Worm (Caenorhabditis elegans) whole organism, early embryonic: ENCODE results near the gene T22D1.1.

Experiments used
- aly-1 ChIP-seq: sonication (generic microtip); optimal IDR thresholded peaks from 2 replicates; lab custom pipeline; 2016; ENCODE audit warnings: missing genetic modification characterization, missing compliant biosample characterization
- ama-1 ChIP-seq: fragments of 150-350 bp; optimal IDR thresholded peaks from 2 replicates; lab custom pipeline; 2014
- ceh-13 ChIP-seq: fragments of 200-800 bp; sonication (Bioruptor generic); optimal IDR thresholded peaks from 2 replicates; lab custom pipeline; 2018; ENCODE audit warnings: mild to moderate bottlenecking, missing genetic modification characterization, missing compliant biosample characterization
- ceh-36 ChIP-seq: sonication (generic microtip); optimal IDR thresholded peaks from 2 replicates; lab custom pipeline; 2016; ENCODE audit warnings: missing genetic modification characterization, inconsistent platforms, missing compliant biosample characterization
- flt-1 ChIP-seq: fragments of 200-800 bp; sonication (Bioruptor generic); IDR thresholded peaks from 2 replicates; pipeline ENCODE4 v1.3.6; 2022; ENCODE audit warnings: missing genetic modification characterization, missing compliant biosample characterization
- hmbx-1 ChIP-seq: sonication (generic microtip); optimal IDR thresholded peaks from 2 replicates; lab custom pipeline; 2016; ENCODE audit warnings: mild to moderate bottlenecking, missing genetic modification characterization, missing compliant biosample characterization
- hmg-4 ChIP-seq: fragments of 200-800 bp; sonication (Bioruptor generic); optimal IDR thresholded peaks from 2 replicates; lab custom pipeline; 2018; ENCODE audit warnings: mild to moderate bottlenecking, missing genetic modification characterization, missing compliant biosample characterization
- hnd-1 ChIP-seq: sonication (generic microtip); optimal IDR thresholded peaks from 2 replicates; lab custom pipeline; 2016; ENCODE audit warnings: missing genetic modification characterization, missing compliant biosample characterization
- pes-1 ChIP-seq: fragments of 200-800 bp; sonication (Bioruptor generic); IDR thresholded peaks from 2 replicates; pipeline ENCODE4 v1.3.6; 2022; ENCODE audit warnings: missing genetic modification reagents, missing genetic modification characterization, missing compliant biosample characterization
- scrt-1 ChIP-seq: fragments of 200-800 bp; sonication (Bioruptor generic); IDR thresholded peaks from 2 replicates; pipeline ENCODE4 v1.3.6; 2022; ENCODE audit warnings: missing genetic modification characterization, missing compliant biosample characterization
- tbx-11 ChIP-seq: fragments of 200-800 bp; sonication (Bioruptor generic); IDR thresholded peaks from 2 replicates; pipeline ENCODE4 v1.3.6; 2022; ENCODE audit warnings: missing genetic modification characterization, missing compliant biosample characterization
- tbx-37 ChIP-seq: fragments of 200-800 bp; sonication (Bioruptor generic); conservative IDR thresholded peaks from 2 replicates; pipeline ENCODE4 v1.3.6; 2022; ENCODE audit warnings: missing genetic modification reagents, missing genetic modification characterization, missing compliant biosample characterization

ce11 chrIV:6883342-6883741 lies 39.8 kb upstream of the T22D1.1 start, which contains the start of gene tre-2:
- no peak for TF ChIP-seq hmg-4 (GFP tag; lab: Kevin White, UChicago)
- TF ChIP-seq tbx-11, result no peak
- TF ChIP-seq flt-1 (GFP tag; lab: Robert Waterston, UW), result no peak
- no peak for TF ChIP-seq ama-1
- no peak for TF ChIP-seq hmbx-1
- no peak for TF ChIP-seq ceh-36 (tag; lab: Kevin White, UChicago)
- TF ChIP-seq ceh-13 (GFP tag; lab: Kevin White, UChicago), result no peak
- no peak for TF ChIP-seq pes-1 (GFP tag; lab: Robert Waterston, UW)
- TF ChIP-seq tbx-37 (GFP tag; lab: Robert Waterston, UW), result no peak
- no peak for TF ChIP-seq aly-1 (tag; lab: Kevin White, UChicago)
- TF ChIP-seq scrt-1 (GFP tag; lab: Robert Waterston, UW), result no peak
- TF ChIP-seq hnd-1 (tag; lab: Kevin White, UChicago), result no peak
